Worm (Caenorhabditis elegans): Measurements from ENCODE around the gene Y54F10AL.1.
A peak's percentile ranks its signal among the peaks of the same experiment; 100 is the strongest.

The Y54F10AL.1 gene

DNA sequence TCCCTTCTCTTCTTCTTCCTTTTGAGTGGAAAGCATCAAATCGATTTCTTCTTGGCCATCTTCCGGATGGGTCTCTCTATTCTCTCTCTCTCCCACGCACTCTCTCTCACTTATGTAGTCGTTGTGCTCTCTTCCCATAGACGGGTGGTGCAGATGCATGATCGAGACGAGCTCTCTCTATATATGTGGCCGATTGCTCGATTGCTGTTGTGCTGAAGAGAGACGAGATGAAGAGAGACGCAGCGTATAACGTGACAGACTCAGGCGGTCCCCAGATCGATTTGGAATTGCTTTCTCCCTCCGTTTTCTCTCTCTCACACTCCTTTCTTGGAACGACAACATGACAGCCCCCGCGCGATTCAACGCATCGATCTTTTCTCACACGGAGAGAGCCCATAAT is 45.2 kb downstream of the Y54F10AL.1 start:
- TF ChIP-seq lin-35 (GFP tag; optimal IDR thresholded peaks at IDR 0.05), result peak in 1 of 3 experiments; percentile 9
- TF ChIP-seq ceh-27 (GFP tag; optimal IDR thresholded peaks at IDR 0.05), result peak; percentile 4
- TF ChIP-seq tlf-1 (GFP tag; optimal IDR thresholded peaks at IDR 0.05), result no peak
- no peak for TF ChIP-seq F49E8.2 (tag; optimal IDR thresholded peaks at IDR 0.05; ENCODE audit: insufficient read depth)
- peak; percentile 22; the same call in 1 of the 2 replicates for TF ChIP-seq hmg-1.2 (GFP tag; IDR thresholded peaks at IDR 0.05)
- TF ChIP-seq F55B11.4 (tag; optimal IDR thresholded peaks at IDR 0.05; ENCODE audit: borderline replicate concordance, insufficient read depth), result no peak
- TF ChIP-seq lin-40 (tag; optimal IDR thresholded peaks at IDR 0.05), result peak; percentile 32
- TF ChIP-seq cebp-1 (GFP tag; IDR thresholded peaks at IDR 0.05), result no peak
- peak; percentile 23 for TF ChIP-seq cebp-1 (tag; optimal IDR thresholded peaks at IDR 0.05)
- peak; percentile 71 for TF ChIP-seq zfh-2 (GFP tag; conservative IDR thresholded peaks at IDR 0.05)
- TF ChIP-seq madf-10 (tag; optimal IDR thresholded peaks at IDR 0.05), result peak; percentile 37
- peak; percentile 13 for TF ChIP-seq K12H6.12 (tag; optimal IDR thresholded peaks at IDR 0.05)
- no peak for TF ChIP-seq dpl-1 (GFP tag; optimal IDR thresholded peaks at IDR 0.05)
- no peak for TF ChIP-seq gei-17 (GFP tag; optimal IDR thresholded peaks at IDR 0.05)
- no peak for TF ChIP-seq F10E7.11 (tag; optimal IDR thresholded peaks at IDR 0.05)
- TF ChIP-seq chd-7 (tag; optimal IDR thresholded peaks at IDR 0.05), result no peak
- 0 out of 2 replicates have a peak, but pooled peaks have one; percentile 38 for TF ChIP-seq nfyb-1 (GFP tag; IDR thresholded peaks at IDR 0.05)

DNA sequence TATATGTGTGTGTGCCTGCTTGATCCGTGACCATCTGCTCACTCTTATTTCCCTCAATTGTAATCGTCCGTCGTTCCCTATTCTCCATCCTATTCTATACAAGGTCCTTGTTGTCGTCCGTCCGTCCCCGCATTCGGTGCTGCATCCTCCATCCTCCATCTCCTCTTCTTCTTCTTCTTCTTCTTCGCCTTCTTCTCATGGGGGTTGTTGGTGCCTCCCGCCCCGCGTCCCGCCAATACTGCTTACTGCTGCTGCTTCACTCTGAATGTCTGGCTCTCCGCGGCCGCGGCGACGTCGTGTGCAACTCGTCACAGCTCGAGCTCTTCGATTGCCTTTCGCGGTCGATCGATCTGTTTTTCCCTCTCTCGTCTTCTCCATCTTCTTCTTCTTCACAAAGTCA is 47.6 kb downstream of the Y54F10AL.1 start:
- TF ChIP-seq nhr-90 (tag; optimal IDR thresholded peaks at IDR 0.05) (no peak), egl-18 (GFP tag; IDR thresholded peaks at IDR 0.05) (0 out of 2 replicates have a peak, but pooled peaks have one; percentile 18), T07F8.4 (tag; optimal IDR thresholded peaks at IDR 0.05) (no peak), unc-62 (GFP tag; optimal IDR thresholded peaks at IDR 0.05) (no peak), hrde-1 (tag; optimal IDR thresholded peaks at IDR 0.05; ENCODE audit: borderline replicate concordance) (no peak), K12H6.12 (tag; optimal IDR thresholded peaks at IDR 0.05) (peak; percentile 71), cebp-1 (GFP tag; IDR thresholded peaks at IDR 0.05) (no peak), cebp-1 (tag; optimal IDR thresholded peaks at IDR 0.05) (peak; percentile 48), dpff-1 (tag; optimal IDR thresholded peaks at IDR 0.05) (no peak), hmg-1.2 (GFP tag; IDR thresholded peaks at IDR 0.05) (peak; percentile 25; the same call in 1 of the 2 replicates), sptf-2 (GFP tag; optimal IDR thresholded peaks at IDR 0.05) (no peak), F23B12.7 (tag; optimal IDR thresholded peaks at IDR 0.05; ENCODE audit: insufficient read depth) (no peak), madf-6 (GFP tag; IDR thresholded peaks at IDR 0.05) (no peak), gei-17 (GFP tag; optimal IDR thresholded peaks at IDR 0.05) (no peak), madf-10 (tag; optimal IDR thresholded peaks at IDR 0.05) (peak; percentile 92), nfya-2 (GFP tag; IDR thresholded peaks at IDR 0.05) (no peak), ztf-28 (GFP tag; IDR thresholded peaks at IDR 0.05) (no peak), ceh-91 (GFP tag; IDR thresholded peaks at IDR 0.05) (no peak), ztf-26 (tag; optimal IDR thresholded peaks at IDR 0.05) (no peak), F57A8.1 (GFP tag; optimal IDR thresholded peaks at IDR 0.05) (no peak), ceh-79 (tag; optimal IDR thresholded peaks at IDR 0.05) (no peak), ama-1 (optimal IDR thresholded peaks at IDR 0.05) (no peak), ama-1 (GFP tag; optimal IDR thresholded peaks at IDR 0.05) (no peak), zfh-2 (GFP tag; conservative IDR thresholded peaks at IDR 0.05) (peak; percentile 94), Y67H2A.10 (GFP tag; conservative IDR thresholded peaks at IDR 0.05) (no peak), ztf-25 (GFP tag; IDR thresholded peaks at IDR 0.05) (no peak), Y56A3A.18 (GFP tag; IDR thresholded peaks at IDR 0.05) (no peak), mel-28 (tag; optimal IDR thresholded peaks at IDR 0.05; ENCODE audit: borderline replicate concordance) (no peak), mes-4 (tag; optimal IDR thresholded peaks at IDR 0.05) (no peak), T26A5.8 (tag; optimal IDR thresholded peaks at IDR 0.05) (no peak), ekl-4 (GFP tag; IDR thresholded peaks at IDR 0.05) (no peak), F52B5.7 (tag; optimal IDR thresholded peaks at IDR 0.05) (no peak), lag-1 (GFP tag; IDR thresholded peaks at IDR 0.05) (no peak), D2030.7 (GFP tag; IDR thresholded peaks at IDR 0.05) (no peak), egrh-3 (GFP tag; IDR thresholded peaks at IDR 0.05) (peak; percentile 64; the same call in 1 of the 2 replicates)
